Fruit fly (Drosophila melanogaster) whole organism, embryonic: Measurements from ENCODE around the gene CG11052.

Experiments used
- Ada2b ChIP-seq: fragments of 200-800 bp; sonication (Bioruptor generic); IDR thresholded peaks from 2 replicates; pipeline ENCODE4 v1.3.6; 2022; ENCODE audit warnings: missing biosample characterization, missing genetic modification characterization
- Atf3 ChIP-seq: fragments of 200-800 bp; sonication (Bioruptor generic); optimal IDR thresholded peaks from 3 replicates; lab custom pipeline; 2016; ENCODE audit warnings: missing biosample characterization, missing genetic modification characterization
- B-H1 ChIP-seq: fragments of 200-800 bp; sonication (Bioruptor generic); IDR thresholded peaks from 3 replicates; pipeline ENCODE4 v1.3.6; 2022; ENCODE audit warnings: missing biosample characterization, missing genetic modification characterization
- CG1024 ChIP-seq: fragments of 200-800 bp; sonication (Bioruptor generic); IDR thresholded peaks from 2 replicates; pipeline ENCODE4 v1.3.6; 2022; ENCODE audit warnings: missing biosample characterization, missing genetic modification characterization
- CG10543 ChIP-seq: fragments of 200-800 bp; sonication (Bioruptor generic); optimal IDR thresholded peaks from 3 replicates; lab custom pipeline; 2017; ENCODE audit warnings: missing biosample characterization, mild to moderate bottlenecking, missing genetic modification characterization, moderate library complexity
- CG11085 ChIP-seq: fragments of 200-800 bp; sonication (Bioruptor generic); IDR thresholded peaks from 2 replicates; pipeline ENCODE4 v1.3.6; 2022; ENCODE audit warnings: missing biosample characterization, missing genetic modification characterization
- CG11247 ChIP-seq: fragments of 200-800 bp; sonication (Bioruptor generic); IDR thresholded peaks from 2 replicates; pipeline ENCODE4 v1.3.6; 2022; ENCODE audit warnings: missing biosample characterization, missing genetic modification characterization
- CG11696 ChIP-seq: fragments of 200-800 bp; sonication (Bioruptor generic); IDR thresholded peaks from 2 replicates; pipeline ENCODE4 v1.3.6; 2022; ENCODE audit warnings: missing biosample characterization, missing genetic modification characterization
- CG12236 ChIP-seq: fragments of 200-800 bp; sonication (Bioruptor generic); optimal IDR thresholded peaks from 2 replicates; lab custom pipeline; 2016; ENCODE audit warnings: missing biosample characterization, missing genetic modification characterization
- CG12299 ChIP-seq: fragments of 200-800 bp; sonication (Bioruptor generic); optimal IDR thresholded peaks from 2 replicates; lab custom pipeline; 2018; ENCODE audit warnings: missing biosample characterization, mild to moderate bottlenecking, missing genetic modification characterization
- CG12391 ChIP-seq: fragments of 200-800 bp; sonication (Bioruptor generic); optimal IDR thresholded peaks from 3 replicates; lab custom pipeline; 2018; ENCODE audit warnings: missing biosample characterization, mild to moderate bottlenecking, missing genetic modification characterization, moderate library complexity
- CG15011 ChIP-seq: fragments of 200-800 bp; sonication (Bioruptor generic); optimal IDR thresholded peaks from 3 replicates; lab custom pipeline; 2018; ENCODE audit warnings: missing biosample characterization, mild to moderate bottlenecking, missing genetic modification characterization
- CG15479 ChIP-seq: fragments of 200-800 bp; sonication (Bioruptor generic); optimal IDR thresholded peaks from 3 replicates; lab custom pipeline; 2019; ENCODE audit warnings: missing biosample characterization, mild to moderate bottlenecking, missing genetic modification characterization, moderate library complexity
- CG16779 ChIP-seq: fragments of 200-800 bp; sonication (Bioruptor generic); IDR thresholded peaks from 2 replicates; pipeline ENCODE4 v1.3.6; 2022; ENCODE audit warnings: missing biosample characterization, missing genetic modification characterization
- CG2678 ChIP-seq: fragments of 200-800 bp; sonication (Bioruptor generic); optimal IDR thresholded peaks from 3 replicates; lab custom pipeline; 2019; ENCODE audit warnings: missing biosample characterization, mild to moderate bottlenecking, missing genetic modification characterization, moderate library complexity
- CG4707 ChIP-seq: fragments of 200-800 bp; sonication (Bioruptor generic); optimal IDR thresholded peaks from 2 replicates; lab custom pipeline; 2018; ENCODE audit warnings: missing biosample characterization, mild to moderate bottlenecking, missing genetic modification characterization, moderate library complexity
- CG5180 ChIP-seq: fragments of 200-800 bp; sonication (Bioruptor generic); optimal IDR thresholded peaks from 3 replicates; lab custom pipeline; 2017; ENCODE audit warnings: missing biosample characterization, missing genetic modification characterization, mild to moderate bottlenecking, moderate library complexity, missing genetic modification reagents
- CG5245 ChIP-seq: fragments of 200-800 bp; sonication (Bioruptor generic); optimal IDR thresholded peaks from 3 replicates; lab custom pipeline; 2016; ENCODE audit warnings: missing biosample characterization, missing genetic modification characterization
- CG6683 ChIP-seq: fragments of 200-800 bp; sonication (Bioruptor generic); optimal IDR thresholded peaks from 2 replicates; lab custom pipeline; 2017; ENCODE audit warnings: missing biosample characterization, mild to moderate bottlenecking, missing genetic modification characterization, missing genetic modification reagents
- CG7357 ChIP-seq: fragments of 200-800 bp; sonication (Bioruptor generic); IDR thresholded peaks from 3 replicates; pipeline ENCODE4 v1.3.6; 2022; ENCODE audit warnings: missing biosample characterization, missing genetic modification characterization
- CG7786 ChIP-seq: fragments of 200-800 bp; sonication (Bioruptor generic); optimal IDR thresholded peaks from 2 replicates; lab custom pipeline; 2016; ENCODE audit warnings: missing biosample characterization, missing genetic modification characterization
- CG7987 ChIP-seq: fragments of 200-800 bp; sonication (Bioruptor generic); optimal IDR thresholded peaks from 2 replicates; lab custom pipeline; 2018; ENCODE audit warnings: missing biosample characterization, mild to moderate bottlenecking, missing genetic modification characterization, moderate library complexity
- CG8281 ChIP-seq: fragments of 200-800 bp; sonication (Bioruptor generic); optimal IDR thresholded peaks from 2 replicates; lab custom pipeline; 2018; ENCODE audit warnings: missing biosample characterization, mild to moderate bottlenecking, missing genetic modification characterization, moderate library complexity
- CG9876 ChIP-seq: fragments of 200-800 bp; sonication (Bioruptor generic); optimal IDR thresholded peaks from 2 replicates; lab custom pipeline; 2016; ENCODE audit warnings: missing biosample characterization, missing genetic modification characterization
- Dip2 ChIP-seq: fragments of 200-800 bp; sonication (Bioruptor generic); IDR thresholded peaks from 2 replicates; pipeline ENCODE4 v1.3.6; 2022; ENCODE audit warnings: missing biosample characterization, missing genetic modification characterization
- Fer2 ChIP-seq: fragments of 200-800 bp; sonication (Bioruptor generic); optimal IDR thresholded peaks from 2 replicates; lab custom pipeline; 2018; ENCODE audit warnings: missing biosample characterization, mild to moderate bottlenecking, missing genetic modification characterization, moderate library complexity
- Mrtf ChIP-seq: fragments of 200-800 bp; sonication (Bioruptor generic); IDR thresholded peaks from 3 replicates; pipeline ENCODE4 v1.3.6; 2022; ENCODE audit warnings: missing biosample characterization, missing genetic modification characterization
- NC2β ChIP-seq: fragments of 200-800 bp; sonication (Bioruptor generic); optimal IDR thresholded peaks from 2 replicates; lab custom pipeline; 2016; ENCODE audit warnings: missing biosample characterization, missing genetic modification characterization
- Opbp ChIP-seq: fragments of 200-800 bp; sonication (Bioruptor generic); IDR thresholded peaks from 3 replicates; pipeline ENCODE4 v1.3.6; 2022; ENCODE audit warnings: missing biosample characterization, missing genetic modification characterization; ENCODE audit not compliant: partially characterized antibody
- Poxn ChIP-seq: fragments of 200-800 bp; sonication (Bioruptor generic); IDR thresholded peaks from 2 replicates; pipeline ENCODE4 v1.3.6; 2022; ENCODE audit warnings: missing biosample characterization, missing genetic modification characterization
- Sox102F ChIP-seq: fragments of 200-800 bp; sonication (Bioruptor generic); optimal IDR thresholded peaks from 2 replicates; lab custom pipeline; 2018; ENCODE audit warnings: missing biosample characterization, mild to moderate bottlenecking, missing genetic modification characterization, moderate library complexity
- al ChIP-seq: fragments of 200-800 bp; sonication (Bioruptor generic); IDR thresholded peaks from 2 replicates; pipeline ENCODE4 v1.3.6; 2022; ENCODE audit warnings: missing biosample characterization, missing genetic modification characterization
- amos ChIP-seq: fragments of 200-800 bp; sonication (Bioruptor generic); IDR thresholded peaks from 2 replicates; pipeline ENCODE4 v1.3.6; 2022; ENCODE audit warnings: missing biosample characterization, missing genetic modification characterization; ENCODE audit not compliant: partially characterized antibody
- ara ChIP-seq: fragments of 200-800 bp; sonication (Bioruptor generic); IDR thresholded peaks from 2 replicates; pipeline ENCODE4 v1.3.6; 2022; ENCODE audit warnings: missing biosample characterization, missing genetic modification characterization
- ato ChIP-seq: fragments of 200-800 bp; sonication (Bioruptor generic); IDR thresholded peaks from 2 replicates; pipeline ENCODE4 v1.3.6; 2022; ENCODE audit warnings: missing biosample characterization, missing genetic modification characterization; ENCODE audit not compliant: partially characterized antibody
- cg ChIP-seq: fragments of 200-800 bp; sonication (Bioruptor generic); optimal IDR thresholded peaks from 3 replicates; lab custom pipeline; 2019; ENCODE audit warnings: missing biosample characterization, mild to moderate bottlenecking, missing genetic modification characterization, moderate library complexity
- croc ChIP-seq: fragments of 200-800 bp; sonication (Bioruptor generic); conservative IDR thresholded peaks from 3 replicates; pipeline ENCODE4 v1.3.6; 2022; ENCODE audit warnings: missing biosample characterization, missing genetic modification characterization
- cwo ChIP-seq: fragments of 200-800 bp; sonication (Bioruptor generic); optimal IDR thresholded peaks from 3 replicates; lab custom pipeline; 2017; ENCODE audit warnings: missing biosample characterization, missing genetic modification characterization, mild to moderate bottlenecking, moderate library complexity, missing genetic modification reagents
- disco-r ChIP-seq: fragments of 200-800 bp; sonication (Bioruptor generic); optimal IDR thresholded peaks from 2 replicates; lab custom pipeline; 2016; ENCODE audit warnings: missing biosample characterization, missing genetic modification characterization
- dpn ChIP-seq, 2 experiments: fragments of 200-800 bp; sonication (Bioruptor generic); optimal IDR thresholded peaks; 3 replicates each; lab custom pipeline; 2016; ENCODE audit warnings: missing biosample characterization in 2 of 2, missing genetic modification characterization in 2 of 2
- fd102C ChIP-seq: fragments of 200-800 bp; sonication (Bioruptor generic); optimal IDR thresholded peaks from 2 replicates; lab custom pipeline; 2018; ENCODE audit warnings: missing biosample characterization, mild to moderate bottlenecking, missing genetic modification characterization, moderate library complexity
- fu2 ChIP-seq: fragments of 200-800 bp; sonication (Bioruptor generic); optimal IDR thresholded peaks from 2 replicates; lab custom pipeline; 2016; ENCODE audit warnings: missing biosample characterization, missing genetic modification characterization
- jigr1 ChIP-seq: fragments of 200-800 bp; sonication (Bioruptor generic); IDR thresholded peaks from 3 replicates; pipeline ENCODE4 v1.3.6; 2022; ENCODE audit warnings: missing biosample characterization, missing genetic modification characterization
- nmo ChIP-seq: fragments of 200-800 bp; sonication (Bioruptor generic); optimal IDR thresholded peaks from 2 replicates; lab custom pipeline; 2018; ENCODE audit warnings: missing biosample characterization, mild to moderate bottlenecking, missing genetic modification characterization, moderate library complexity
- pb ChIP-seq: fragments of 200-800 bp; sonication (Bioruptor generic); optimal IDR thresholded peaks from 3 replicates; lab custom pipeline; 2016; ENCODE audit warnings: missing biosample characterization, missing genetic modification characterization
- psq ChIP-seq: fragments of 200-800 bp; sonication (Bioruptor generic); optimal IDR thresholded peaks from 2 replicates; lab custom pipeline; 2017; ENCODE audit warnings: missing biosample characterization, missing genetic modification characterization
- sens ChIP-seq: fragments of 200-800 bp; sonication (Bioruptor generic); peaks from one replicate; lab custom pipeline; 2016; ENCODE audit warnings: missing biosample characterization, missing genetic modification characterization
- slbo ChIP-seq: fragments of 200-800 bp; sonication (Bioruptor generic); IDR thresholded peaks from 2 replicates; pipeline ENCODE4 v1.3.6; 2022; ENCODE audit warnings: missing biosample characterization, missing genetic modification characterization
- tgo ChIP-seq: fragments of 200-800 bp; sonication (Bioruptor generic); IDR thresholded peaks from 3 replicates; pipeline ENCODE4 v1.3.6; 2022; ENCODE audit warnings: missing biosample characterization, missing genetic modification characterization
- tup ChIP-seq: fragments of 200-800 bp; sonication (Bioruptor generic); optimal IDR thresholded peaks from 2 replicates; lab custom pipeline; 2016; ENCODE audit warnings: missing biosample characterization, mild to moderate bottlenecking, missing genetic modification characterization, moderate library complexity

CG11052 gene

dm6 chr3R:8027203-8027688, 18.1 kb upstream of the CG11052 start (continued):
- TF ChIP-seq CG15479 (GFP tag; lab: Kevin White, UChicago), result no peak
- TF ChIP-seq psq, result peak; percentile 48
- TF ChIP-seq NC2β (GFP tag; lab: Kevin White, UChicago), result no peak
- TF ChIP-seq ara, result peak; percentile 26; the same call in 1 of the 2 replicates
- TF ChIP-seq slbo (GFP tag; lab: Robert Waterston, UW), result peak; percentile 87
- TF ChIP-seq CG2678 (tag; lab: Kevin White, UChicago), result peak; percentile 95
- TF ChIP-seq CG7357, result no peak
- TF ChIP-seq Fer2 (tag; lab: Kevin White, UChicago), result peak; percentile 70
- TF ChIP-seq CG16779 (GFP tag; lab: Robert Waterston, UW), result no peak
- TF ChIP-seq cwo (GFP tag; lab: Kevin White, UChicago), result peak; percentile 75
- no peak for TF ChIP-seq CG4707
- TF ChIP-seq fd102C (GFP tag; lab: Kevin White, UChicago), result no peak
- no peak for TF ChIP-seq CG7786
- TF ChIP-seq CG11085, result no peak; the same call in 1 of the 2 replicates
- TF ChIP-seq cg (GFP tag; lab: Kevin White, UChicago), result no peak
- TF ChIP-seq fu2 (GFP tag; lab: Kevin White, UChicago), result peak; percentile 25
- TF ChIP-seq tgo (GFP tag; lab: Robert Waterston, UW), result peak; percentile 67; the same call in 2 of the 3 replicates
- TF ChIP-seq CG15011 (GFP tag; lab: Kevin White, UChicago), result no peak
- no peak for TF ChIP-seq Dip2 (GFP tag; lab: Robert Waterston, UW)
- TF ChIP-seq CG6683 (GFP tag; lab: Kevin White, UChicago), result peak; percentile 75
- TF ChIP-seq Opbp (GFP tag; lab: Robert Waterston, UW), result no peak
- TF ChIP-seq CG7987 (GFP tag; lab: Kevin White, UChicago), result peak; percentile 44
- TF ChIP-seq croc, result peak; percentile 64; the same call in 2 of the 3 replicates
- TF ChIP-seq CG5245, result peak; percentile 52
- no peak for TF ChIP-seq amos (GFP tag; lab: Robert Waterston, UW)
- peak; percentile 94 for TF ChIP-seq Sox102F (GFP tag; lab: Kevin White, UChicago)
- TF ChIP-seq ato (GFP tag; lab: Robert Waterston, UW), result no peak
- TF ChIP-seq CG10543 (GFP tag; lab: Kevin White, UChicago), result peak; percentile 84
- peak; percentile 14 for TF ChIP-seq CG9876 (GFP tag; lab: Kevin White, UChicago)
- TF ChIP-seq CG11696 (GFP tag; lab: Robert Waterston, UW), result peak; percentile 35; the same call in 1 of the 2 replicates
- peak; percentile 85 for TF ChIP-seq CG12299 (tag; lab: Kevin White, UChicago)
- TF ChIP-seq Ada2b (GFP tag; lab: Robert Waterston, UW), result peak; percentile 28; the same call in 1 of the 2 replicates
- TF ChIP-seq B-H1 (GFP tag; lab: Robert Waterston, UW), result peak; percentile 41; the same call in 2 of the 3 replicates
- peak in 1 of 2 experiments; percentile 89 for TF ChIP-seq dpn (GFP tag; optimal IDR thresholded peaks at IDR 0.05; lab: Kevin White, UChicago)
- TF ChIP-seq al (GFP tag; lab: Robert Waterston, UW), result peak; percentile 54
- TF ChIP-seq tup, result peak; percentile 32
- peak; percentile 92 for TF ChIP-seq nmo (GFP tag; lab: Kevin White, UChicago)
- no peak for TF ChIP-seq disco-r (GFP tag; lab: Kevin White, UChicago)
- TF ChIP-seq pb (GFP tag; lab: Kevin White, UChicago), result no peak
- TF ChIP-seq jigr1 (GFP tag; lab: Robert Waterston, UW), result no peak
- 0 out of 3 replicates have a peak, but pooled peaks have one; percentile 54 for TF ChIP-seq Mrtf
- peak; percentile 25; the same call in 1 of the 2 replicates for TF ChIP-seq Poxn (GFP tag; lab: Robert Waterston, UW)
- TF ChIP-seq CG8281 (tag; lab: Kevin White, UChicago), result peak; percentile 68
- no peak for TF ChIP-seq CG1024 (GFP tag; lab: Robert Waterston, UW)
- TF ChIP-seq CG12236 (GFP tag; lab: Kevin White, UChicago), result no peak
- no peak for TF ChIP-seq sens (GFP tag; lab: Kevin White, UChicago)
- TF ChIP-seq CG5180, result peak; percentile 40
- peak; percentile 94 for TF ChIP-seq CG12391 (tag; lab: Kevin White, UChicago)
- peak; percentile 25 for TF ChIP-seq Atf3 (GFP tag; lab: Kevin White, UChicago)
- peak; percentile 48; the same call in 1 of the 2 replicates for TF ChIP-seq CG11247 (GFP tag; lab: Robert Waterston, UW)
